Worm (Caenorhabditis elegans): ENCODE measurements around the gene T19D12.9.

The T19D12.9 gene

DNA sequence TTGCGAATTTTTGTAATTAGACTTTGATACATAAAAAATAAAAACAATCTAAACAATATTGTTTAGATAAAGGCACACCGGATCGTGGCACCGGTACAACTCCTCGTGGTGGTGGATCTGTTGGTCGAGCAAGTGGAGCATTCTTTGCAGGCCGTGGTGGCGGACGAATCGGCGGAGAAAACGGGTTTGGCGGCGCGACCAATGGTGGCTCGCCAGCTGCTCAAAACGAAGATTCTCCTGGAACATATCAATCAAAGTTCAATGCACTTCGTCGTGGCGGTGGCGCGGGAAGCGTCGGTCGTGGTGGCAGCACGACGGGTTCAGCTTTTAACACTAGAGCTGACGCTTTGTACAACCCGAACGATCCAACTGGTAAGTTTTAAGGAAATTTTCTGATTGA, 31.8 kb upstream of the T19D12.9 start:
- TF ChIP-seq che-1 (tag; optimal IDR thresholded peaks at IDR 0.05) (no peak), nhr-11 (tag; optimal IDR thresholded peaks at IDR 0.05) (no peak), Y22D7AL.16 (tag; optimal IDR thresholded peaks at IDR 0.05) (no peak), hlh-30 (tag; optimal IDR thresholded peaks at IDR 0.05; ENCODE audit: insufficient read depth) (no peak), C08G9.2 (tag; optimal IDR thresholded peaks at IDR 0.05) (no peak), elt-2 (tag; optimal IDR thresholded peaks at IDR 0.05) (no peak)

DNA sequence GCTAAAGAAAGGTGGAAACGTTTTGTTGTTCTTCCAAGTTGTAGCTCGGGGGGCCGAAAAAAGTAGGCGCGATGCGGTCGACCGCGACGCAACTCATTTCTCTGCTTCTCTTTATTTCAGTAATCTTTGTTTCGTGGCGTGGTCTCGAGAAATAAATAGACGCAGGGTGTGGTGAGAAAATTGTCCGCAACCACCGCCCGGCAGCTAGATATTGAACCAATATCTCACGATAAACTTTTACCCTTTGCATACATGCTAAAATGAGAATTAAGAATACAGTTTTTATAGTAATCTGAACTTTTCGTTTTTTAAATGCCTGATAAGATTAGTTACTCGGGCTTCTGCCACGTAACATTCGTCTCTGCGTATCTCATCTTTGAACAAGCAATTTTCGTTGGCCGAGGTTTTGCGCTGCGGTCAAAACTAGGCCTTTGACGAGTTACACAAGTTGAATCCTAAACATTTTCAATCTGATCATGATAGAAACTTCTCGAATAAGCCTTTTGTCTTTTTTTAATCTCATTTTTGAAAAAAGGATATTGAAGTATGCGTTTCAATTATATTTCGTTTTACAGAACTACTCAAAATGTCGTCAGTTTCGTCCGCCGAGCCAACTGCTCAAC, 29.6 kb upstream of the T19D12.9 start, which contains the start of gene gyf-1:
TSS of gene gyf-1 (plus strand) at position 573 of the 623 bp plus-strand sequence.
- TF ChIP-seq Y22D7AL.16 (tag; optimal IDR thresholded peaks at IDR 0.05) (no peak), fax-1 (tag; optimal IDR thresholded peaks at IDR 0.05) (no peak), ceh-48 (tag; optimal IDR thresholded peaks at IDR 0.05) (no peak), ceh-18 (tag; optimal IDR thresholded peaks at IDR 0.05) (peak; percentile 26), eyg-1 (tag; optimal IDR thresholded peaks at IDR 0.05) (no peak), tbx-2 (tag; optimal IDR thresholded peaks at IDR 0.05) (peak; percentile 70), ceh-22 (tag; optimal IDR thresholded peaks at IDR 0.05) (no peak), che-1 (tag; optimal IDR thresholded peaks at IDR 0.05) (no peak), elt-2 (tag; optimal IDR thresholded peaks at IDR 0.05) (no peak), nfya-1 (tag; optimal IDR thresholded peaks at IDR 0.05) (no peak), rnt-1 (tag; optimal IDR thresholded peaks at IDR 0.05) (peak; percentile 73), pha-4 (tag; optimal IDR thresholded peaks at IDR 0.05) (no peak), C08G9.2 (tag; optimal IDR thresholded peaks at IDR 0.05) (peak; percentile 46), lin-11 (tag; optimal IDR thresholded peaks at IDR 0.05) (no peak), unc-42 (tag; optimal IDR thresholded peaks at IDR 0.05) (no peak), F13H6.1 (tag; optimal IDR thresholded peaks at IDR 0.05) (no peak), gmeb-2 (tag; optimal IDR thresholded peaks at IDR 0.05) (no peak), ceh-24 (tag; optimal IDR thresholded peaks at IDR 0.05) (no peak), pros-1 (tag; optimal IDR thresholded peaks at IDR 0.05) (no peak), mec-3 (tag; optimal IDR thresholded peaks at IDR 0.05; ENCODE audit: borderline replicate concordance) (no peak), ceh-45 (GFP tag; IDR thresholded peaks at IDR 0.05) (no peak), dve-1 (tag; optimal IDR thresholded peaks at IDR 0.05) (no peak), syd-9 (tag; optimal IDR thresholded peaks at IDR 0.05) (no peak), unc-55 (GFP tag; optimal IDR thresholded peaks at IDR 0.05) (peak; percentile 81), pha-2 (tag; optimal IDR thresholded peaks at IDR 0.05) (no peak), tbx-7 (tag; optimal IDR thresholded peaks at IDR 0.05) (no peak), ceh-31 (tag; optimal IDR thresholded peaks at IDR 0.05) (peak; percentile 76), ama-1 (optimal IDR thresholded peaks at IDR 0.05) (no peak), sdc-2 (tag; optimal IDR thresholded peaks at IDR 0.05) (no peak), ceh-6 (GFP tag; optimal IDR thresholded peaks at IDR 0.05) (no peak), T23F11.4 (GFP tag; optimal IDR thresholded peaks at IDR 0.05) (no peak), dmd-4 (tag; optimal IDR thresholded peaks at IDR 0.05; ENCODE audit: borderline replicate concordance) (no peak), ceh-9 (tag; optimal IDR thresholded peaks at IDR 0.05) (no peak), sox-2 (GFP tag; IDR thresholded peaks at IDR 0.05) (no peak), K09A11.1 (tag; optimal IDR thresholded peaks at IDR 0.05; ENCODE audit: insufficient read depth) (no peak), ztf-16 (tag; optimal IDR thresholded peaks at IDR 0.05) (no peak), K02D7.2 (tag; optimal IDR thresholded peaks at IDR 0.05) (no peak), elt-4 (tag; optimal IDR thresholded peaks at IDR 0.05) (no peak), ceh-2 (tag; optimal IDR thresholded peaks at IDR 0.05) (no peak), ahr-1 (tag; optimal IDR thresholded peaks at IDR 0.05) (no peak), pqm-1 (tag; optimal IDR thresholded peaks at IDR 0.05) (no peak), pax-1 (tag; optimal IDR thresholded peaks at IDR 0.05) (no peak), nhr-11 (tag; optimal IDR thresholded peaks at IDR 0.05) (no peak), ceh-34 (tag; optimal IDR thresholded peaks at IDR 0.05) (peak; percentile 40), ceh-19 (GFP tag; optimal IDR thresholded peaks at IDR 0.05) (no peak), ets-4 (tag; optimal IDR thresholded peaks at IDR 0.05) (peak; percentile 36), sox-4 (tag; optimal IDR thresholded peaks at IDR 0.05) (no peak), hlh-15 (tag; optimal IDR thresholded peaks at IDR 0.05) (no peak), C38D4.7 (GFP tag; optimal IDR thresholded peaks at IDR 0.05) (no peak)

Data from whole organism, late embryonic.